Worm (Caenorhabditis elegans) whole organism, mixed stage, embryonic: ENCODE results near the gene K10C2.12.
A peak's percentile ranks its signal among the peaks of the same experiment; 100 is the strongest.

Experiments
- M03D4.4 ChIP-seq: sonication (generic microtip); optimal IDR thresholded peaks from 2 replicates; lab custom pipeline; 2017; ENCODE audit warnings: mild to moderate bottlenecking, missing genetic modification characterization, missing compliant biosample characterization
- ceh-39 ChIP-seq: fragments of 150-350 bp; optimal IDR thresholded peaks from 2 replicates; lab custom pipeline; 2014; ENCODE audit warnings: missing biosample characterization, missing genetic modification characterization
- ceh-83 ChIP-seq: fragments of 200-800 bp; sonication (Bioruptor generic); optimal IDR thresholded peaks from 2 replicates; lab custom pipeline; 2018; ENCODE audit warnings: mild to moderate bottlenecking, missing genetic modification characterization, missing compliant biosample characterization
- ces-1 ChIP-seq: fragments of 150-350 bp; optimal IDR thresholded peaks from 2 replicates; lab custom pipeline; 2014; ENCODE audit warnings: missing biosample characterization, missing genetic modification reagents, missing genetic modification characterization
- cnd-1 ChIP-seq: fragments of 200-800 bp; sonication (Bioruptor generic); optimal IDR thresholded peaks from 2 replicates; lab custom pipeline; 2018; ENCODE audit warnings: mild to moderate bottlenecking, missing genetic modification characterization, missing compliant biosample characterization
- drap-1 ChIP-seq: fragments of 200-800 bp; sonication (Bioruptor generic); optimal IDR thresholded peaks from 3 replicates; lab custom pipeline; 2018; ENCODE audit warnings: mild to moderate bottlenecking, missing genetic modification characterization, missing compliant biosample characterization
- elt-1 ChIP-seq: sonication (generic microtip); optimal IDR thresholded peaks from 2 replicates; lab custom pipeline; 2017; ENCODE audit warnings: missing genetic modification characterization, mild to moderate bottlenecking, missing compliant biosample characterization, antibody characterized with exemption, moderate library complexity, borderline replicate concordance; ENCODE audit not compliant: insufficient read depth
- elt-3 ChIP-seq: fragments of 150-350 bp; optimal IDR thresholded peaks from 2 replicates; lab custom pipeline; 2014; ENCODE audit warnings: missing biosample characterization, missing genetic modification characterization
- flh-1 ChIP-seq: fragments of 200-800 bp; sonication (Bioruptor generic); optimal IDR thresholded peaks from 2 replicates; lab custom pipeline; 2018; ENCODE audit warnings: mild to moderate bottlenecking, missing genetic modification characterization, moderate library complexity, missing compliant biosample characterization
- ham-2 ChIP-seq: fragments of 200-800 bp; sonication (Bioruptor generic); optimal IDR thresholded peaks from 2 replicates; lab custom pipeline; 2018; ENCODE audit warnings: mild to moderate bottlenecking, missing genetic modification characterization, missing compliant biosample characterization
- hlh-1 ChIP-seq: fragments of 150-350 bp; optimal IDR thresholded peaks from 2 replicates; lab custom pipeline; 2014; ENCODE audit warnings: missing biosample characterization, missing genetic modification reagents, missing genetic modification characterization
- lin-32 ChIP-seq: fragments of 200-800 bp; sonication (Bioruptor generic); optimal IDR thresholded peaks from 2 replicates; lab custom pipeline; 2018; ENCODE audit warnings: mild to moderate bottlenecking, missing genetic modification characterization, missing compliant biosample characterization
- lsy-2 ChIP-seq: fragments of 150-350 bp; optimal IDR thresholded peaks from 2 replicates; lab custom pipeline; 2014; ENCODE audit warnings: missing biosample characterization, missing genetic modification characterization
- mab-5 ChIP-seq: fragments of 150-350 bp; optimal IDR thresholded peaks from 2 replicates; lab custom pipeline; 2014; ENCODE audit warnings: missing biosample characterization, missing genetic modification characterization
- mep-1 ChIP-seq: fragments of 150-350 bp; optimal IDR thresholded peaks from 2 replicates; lab custom pipeline; 2017; ENCODE audit warnings: missing biosample characterization, missing genetic modification reagents, missing genetic modification characterization, inconsistent platforms
- nhr-2 ChIP-seq: fragments of 150-350 bp; optimal IDR thresholded peaks from 2 replicates; lab custom pipeline; 2014; ENCODE audit warnings: missing biosample characterization, missing genetic modification characterization
- nhr-28 ChIP-seq: fragments of 150-350 bp; optimal IDR thresholded peaks from 2 replicates; lab custom pipeline; 2014; ENCODE audit warnings: missing biosample characterization, missing genetic modification characterization
- nhr-76 ChIP-seq: sonication (generic microtip); optimal IDR thresholded peaks from 2 replicates; lab custom pipeline; 2017; ENCODE audit warnings: missing biosample characterization, missing genetic modification characterization
- pha-4 ChIP-seq: fragments of 150-350 bp; optimal IDR thresholded peaks from 2 replicates; lab custom pipeline; 2018; ENCODE audit warnings: missing biosample characterization, missing genetic modification reagents, missing genetic modification characterization
- sem-2 ChIP-seq: fragments of 200-800 bp; sonication (Bioruptor generic); optimal IDR thresholded peaks from 2 replicates; lab custom pipeline; 2018; ENCODE audit warnings: mild to moderate bottlenecking, missing genetic modification characterization, missing compliant biosample characterization
- snpc-4 ChIP-seq: fragments of 150-350 bp; optimal IDR thresholded peaks from 2 replicates; lab custom pipeline; 2014; ENCODE audit warnings: missing biosample characterization, missing genetic modification characterization
- tbx-8 ChIP-seq: fragments of 200-800 bp; sonication (Bioruptor generic); optimal IDR thresholded peaks from 2 replicates; lab custom pipeline; 2018; ENCODE audit warnings: mild to moderate bottlenecking, missing genetic modification characterization, moderate library complexity, missing compliant biosample characterization
- unc-120 ChIP-seq: sonication (generic microtip); optimal IDR thresholded peaks from 2 replicates; lab custom pipeline; 2017; ENCODE audit warnings: missing genetic modification characterization, missing compliant biosample characterization; ENCODE audit not compliant: poor library complexity, severe bottlenecking
- unc-39 ChIP-seq: fragments of 150-350 bp; optimal IDR thresholded peaks from 2 replicates; lab custom pipeline; 2014; ENCODE audit warnings: missing biosample characterization, missing genetic modification characterization
- unc-62 ChIP-seq: fragments of 150-350 bp; optimal IDR thresholded peaks from 2 replicates; lab custom pipeline; 2014; ENCODE audit warnings: missing biosample characterization, missing genetic modification reagents, missing genetic modification characterization
- zip-8 ChIP-seq: fragments of 150-350 bp; optimal IDR thresholded peaks from 2 replicates; lab custom pipeline; 2014; ENCODE audit warnings: missing biosample characterization, missing genetic modification characterization
- ztf-11 ChIP-seq: fragments of 150-350 bp; optimal IDR thresholded peaks from 2 replicates; lab custom pipeline; 2014; ENCODE audit warnings: missing biosample characterization, missing genetic modification characterization

Gene K10C2.12

ce11 chrX:6429552-6429951 lies 9.0 kb upstream of the K10C2.12 start:
- no peak for TF ChIP-seq nhr-76 (tag; lab: Kevin White, UChicago)

ce11 chrX:6427147-6427546 lies 6.6 kb upstream of the K10C2.12 start:
- TF ChIP-seq ces-1 (GFP tag; lab: Kevin White, UChicago): no peak
- TF ChIP-seq nhr-2 (tag; lab: Kevin White, UChicago): no peak
- TF ChIP-seq flh-1 (GFP tag; lab: Kevin White, UChicago): no peak
- TF ChIP-seq unc-39: no peak
- no peak for TF ChIP-seq lsy-2
- no peak for TF ChIP-seq nhr-28 (tag; lab: Kevin White, UChicago)
- TF ChIP-seq ceh-39 (tag; lab: Kevin White, UChicago): no peak
- no peak for TF ChIP-seq unc-62 (GFP tag; lab: Kevin White, UChicago)
- TF ChIP-seq mab-5: no peak
- no peak for TF ChIP-seq pha-4 (tag; lab: Kevin White, UChicago)
- TF ChIP-seq, all 35 proteins: peak for 0

ce11 chrX:6419113-6419512 lies 1.5 kb downstream of the K10C2.12 start:
- TF ChIP-seq ham-2 (GFP tag; lab: Kevin White, UChicago) (no peak), ces-1 (GFP tag; lab: Kevin White, UChicago) (peak; percentile 71)

ce11 chrX:6416357-6417087 lies 4.1 kb downstream of the K10C2.12 start, which contains the start of gene T22E5.6:
T22E5.6 (minus strand) TSS chrX:6416407.
- TF ChIP-seq ces-1 (GFP tag; lab: Kevin White, UChicago): no peak
- no peak for TF ChIP-seq lin-32 (GFP tag; lab: Kevin White, UChicago)
- TF ChIP-seq ham-2 (GFP tag; lab: Kevin White, UChicago): peak; percentile 7
- TF ChIP-seq ceh-83 (GFP tag; lab: Kevin White, UChicago): no peak
- TF ChIP-seq snpc-4 (tag; lab: Kevin White, UChicago): no peak
- no peak for TF ChIP-seq hlh-1
- no peak for TF ChIP-seq nhr-76 (tag; lab: Kevin White, UChicago)
- no peak for TF ChIP-seq pha-4 (tag; lab: Kevin White, UChicago)

ce11 chrX:6413583-6413982 lies 7.0 kb downstream of the K10C2.12 start:
- no peak for TF ChIP-seq sem-2 (GFP tag; lab: Kevin White, UChicago)
- no peak for TF ChIP-seq M03D4.4 (tag; lab: Kevin White, UChicago)
- TF ChIP-seq zip-8 (tag; lab: Kevin White, UChicago): peak; percentile 82
- TF ChIP-seq, all 35 proteins: peak for 1

- TF ChIP-seq tbx-8 (GFP tag; lab: Kevin White, UChicago) (no peak), nhr-2 (tag; lab: Kevin White, UChicago) (no peak), hlh-1 (no peak), flh-1 (GFP tag; lab: Kevin White, UChicago) (no peak), ham-2 (GFP tag; lab: Kevin White, UChicago) (no peak), ztf-11 (tag; lab: Kevin White, UChicago) (no peak), mep-1 (tag; lab: Kevin White, UChicago) (no peak), unc-39 (no peak), zip-8 (tag; lab: Kevin White, UChicago) (no peak), nhr-76 (tag; lab: Kevin White, UChicago) (no peak)
- TF ChIP-seq, all 35 proteins: peak for 0
Measured at ce11 chrX:6412575-6412974, 8.0 kb downstream of the K10C2.12 start, which contains the start of gene T22E5.1. T22E5.1 (plus strand) TSS chrX:6412875.

ce11 chrX:6410177-6410765 lies 10.3 kb downstream of the K10C2.12 start, which contains the start of gene mup-2:
mup-2 (minus strand) TSS chrX:6410227.
- TF ChIP-seq unc-120 (tag; lab: Kevin White, UChicago) (peak; percentile 93), nhr-28 (tag; lab: Kevin White, UChicago) (no peak), snpc-4 (tag; lab: Kevin White, UChicago) (no peak), elt-3 (no peak), elt-1 (tag; lab: Kevin White, UChicago) (no peak), unc-62 (GFP tag; lab: Kevin White, UChicago) (peak; percentile 75), hlh-1 (peak; percentile 96), nhr-76 (tag; lab: Kevin White, UChicago) (no peak), drap-1 (GFP tag; lab: Kevin White, UChicago) (no peak), cnd-1 (tag; lab: Kevin White, UChicago) (no peak)
